Worm (Caenorhabditis elegans) whole organism, early embryonic: ENCODE measurements around the gene B0457.4.

Experiments
- F13C5.2 ChIP-seq: sonication (generic microtip); optimal IDR thresholded peaks from 2 replicates; lab custom pipeline; 2017; ENCODE audit warnings: mild to moderate bottlenecking, missing genetic modification characterization, inconsistent platforms, missing compliant biosample characterization
- ama-1 ChIP-seq: fragments of 150-350 bp; optimal IDR thresholded peaks from 2 replicates; lab custom pipeline; 2014
- ceh-13 ChIP-seq: fragments of 200-800 bp; sonication (Bioruptor generic); optimal IDR thresholded peaks from 2 replicates; lab custom pipeline; 2018; ENCODE audit warnings: mild to moderate bottlenecking, missing genetic modification characterization, missing compliant biosample characterization
- ceh-36 ChIP-seq: sonication (generic microtip); optimal IDR thresholded peaks from 2 replicates; lab custom pipeline; 2016; ENCODE audit warnings: missing genetic modification characterization, inconsistent platforms, missing compliant biosample characterization
- flt-1 ChIP-seq: fragments of 200-800 bp; sonication (Bioruptor generic); IDR thresholded peaks from 2 replicates; pipeline ENCODE4 v1.3.6; 2022; ENCODE audit warnings: missing genetic modification characterization, missing compliant biosample characterization
- hnd-1 ChIP-seq: sonication (generic microtip); optimal IDR thresholded peaks from 2 replicates; lab custom pipeline; 2016; ENCODE audit warnings: missing genetic modification characterization, missing compliant biosample characterization
- scrt-1 ChIP-seq: fragments of 200-800 bp; sonication (Bioruptor generic); IDR thresholded peaks from 2 replicates; pipeline ENCODE4 v1.3.6; 2022; ENCODE audit warnings: missing genetic modification characterization, missing compliant biosample characterization
- sea-1 ChIP-seq: fragments of 200-800 bp; sonication (Bioruptor generic); conservative IDR thresholded peaks from 2 replicates; pipeline ENCODE4 v1.3.6; 2022; ENCODE audit warnings: missing genetic modification characterization, missing compliant biosample characterization

ce11 chrII:8895895-8896294 lies 15.9 kb downstream of the B0457.4 start:
- TF ChIP-seq sea-1 (GFP tag; lab: Robert Waterston, UW) (no peak), flt-1 (GFP tag; lab: Robert Waterston, UW) (no peak), ceh-36 (tag; lab: Kevin White, UChicago) (no peak), ceh-13 (no peak), F13C5.2 (tag; lab: Kevin White, UChicago) (no peak), ama-1 (lab: Kevin White, UChicago) (no peak), scrt-1 (GFP tag; lab: Robert Waterston, UW) (no peak), hnd-1 (no peak)
